Worm (Caenorhabditis elegans) whole organism, L4 larva: ENCODE measurements around the gene B0432.14.

Source experiments
- Y105C5A.15 ChIP-seq: fragments of 200-800 bp; sonication (Bioruptor generic); IDR thresholded peaks from 2 replicates; pipeline ENCODE4 v1.3.6; 2022; ENCODE audit warnings: missing genetic modification characterization, missing compliant biosample characterization
- attf-4 ChIP-seq: sonication (generic microtip); optimal IDR thresholded peaks from 3 replicates; lab custom pipeline; 2017; ENCODE audit warnings: missing biosample characterization, missing genetic modification characterization
- ceh-44 ChIP-seq: fragments of 200-800 bp; sonication (Bioruptor generic); IDR thresholded peaks from 2 replicates; pipeline ENCODE4 v1.3.6; 2022; ENCODE audit warnings: missing genetic modification reagents, missing genetic modification characterization, missing compliant biosample characterization
- dve-1 ChIP-seq: sonication (generic microtip); optimal IDR thresholded peaks from 2 replicates; lab custom pipeline; 2017; ENCODE audit warnings: antibody characterized with exemption, mild to moderate bottlenecking, missing genetic modification characterization, missing compliant biosample characterization; ENCODE audit not compliant: insufficient read depth
- fkh-10 ChIP-seq: fragments of 150-350 bp; optimal IDR thresholded peaks from 2 replicates; lab custom pipeline; 2014; ENCODE audit warnings: missing biosample characterization, missing genetic modification reagents, missing genetic modification characterization
- lin-13 ChIP-seq: fragments of 150-350 bp; optimal IDR thresholded peaks from 2 replicates; lab custom pipeline; 2014; ENCODE audit warnings: missing biosample characterization, missing genetic modification reagents, missing genetic modification characterization
- pqm-1 ChIP-seq: sonication (generic microtip); optimal IDR thresholded peaks from 2 replicates; lab custom pipeline; 2017; ENCODE audit warnings: missing biosample characterization, missing genetic modification characterization
- spr-1 ChIP-seq: sonication (generic microtip); optimal IDR thresholded peaks from 2 replicates; lab custom pipeline; 2016; ENCODE audit warnings: mild to moderate bottlenecking, missing genetic modification characterization, missing compliant biosample characterization
- tag-97 ChIP-seq: fragments of 200-800 bp; sonication (Bioruptor generic); IDR thresholded peaks from 2 replicates; pipeline ENCODE4 v1.3.6; 2022; ENCODE audit warnings: missing genetic modification characterization, missing compliant biosample characterization
- unc-62 ChIP-seq, 3 experiments: fragments of 150-350 bp in 1 of 3; sonication (generic microtip); optimal IDR thresholded peaks in 2 of 3; peaks in 1 of 3; 1 replicate in 1 of 3; 2 replicates in 2 of 3; lab custom pipeline; 2014 to 2017; ENCODE audit warnings: missing biosample characterization in 3 of 3, missing genetic modification characterization in 3 of 3, missing genetic modification reagents in 3 of 3, missing genotype in 1 of 3
- zag-1 ChIP-seq: fragments of 150-350 bp; optimal IDR thresholded peaks from 2 replicates; lab custom pipeline; 2014; ENCODE audit warnings: missing biosample characterization, missing genetic modification characterization

DNA sequence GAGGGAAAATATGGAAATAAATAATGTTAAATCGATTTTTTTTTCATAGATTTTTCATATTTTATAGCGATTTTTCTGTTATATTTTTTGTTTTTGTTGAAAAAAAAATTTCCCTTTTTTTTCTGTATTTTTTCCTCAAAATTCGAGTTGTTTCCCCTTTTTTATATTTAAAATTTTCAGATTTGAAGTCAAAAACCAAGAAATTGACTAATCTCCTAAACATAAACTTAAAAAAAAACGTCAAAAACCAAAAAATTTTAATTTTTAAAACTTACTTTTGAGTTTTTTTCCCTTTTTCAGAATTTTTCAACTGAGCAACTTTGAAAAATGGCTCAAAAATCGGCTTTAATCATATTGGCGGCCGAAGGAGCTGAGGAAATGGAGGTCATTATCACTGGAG, 26.1 kb downstream of the B0432.14 start, which contains the start of gene djr-1.1:
- TF ChIP-seq pqm-1 (tag; lab: Kevin White, UChicago) (no peak), zag-1 (no peak), Y105C5A.15 (no peak), fkh-10 (GFP tag; lab: Kevin White, UChicago) (no peak), lin-13 (GFP tag; lab: Kevin White, UChicago) (no peak), unc-62 (GFP tag; optimal IDR thresholded peaks at IDR 0.05 in 1 of 2; lab: Kevin White, UChicago) (no peak), unc-62 (tag; optimal IDR thresholded peaks at IDR 0.05; lab: Kevin White, UChicago) (no peak), dve-1 (tag; lab: Kevin White, UChicago) (no peak), spr-1 (tag; lab: Kevin White, UChicago) (no peak), tag-97 (no peak), ceh-44 (GFP tag; lab: Robert Waterston, UW) (no peak), attf-4 (tag; lab: Kevin White, UChicago) (no peak)
